Fruit fly (Drosophila melanogaster): ENCODE results near the gene CG32085.

dm6 chr3L:11717993-11718392 is 37.8 kb upstream of the CG32085 start:
- no peak for TF ChIP-seq gl (tag; optimal IDR thresholded peaks at IDR 0.05)
- TF ChIP-seq Pif1B (GFP tag; optimal IDR thresholded peaks at IDR 0.05), result no peak
- TF ChIP-seq CG32121 (GFP tag; IDR thresholded peaks at IDR 0.05), result no peak
- no peak for TF ChIP-seq CG8159 (tag; optimal IDR thresholded peaks at IDR 0.05)
- TF ChIP-seq CG15710 (tag; optimal IDR thresholded peaks at IDR 0.05), result no peak
- no peak for TF ChIP-seq EcR (GFP tag; optimal IDR thresholded peaks at IDR 0.05)

Data from whole organism, pupa.